Worm (Caenorhabditis elegans): ENCODE results near the gene erd-2.2.

Gene erd-2.2

ce11 chrIII:5949817-5950216 is 43.0 kb downstream of the erd-2.2 start:
- TF ChIP-seq ceh-13 (GFP tag; optimal IDR thresholded peaks at IDR 0.05) (no peak), aly-1 (tag; optimal IDR thresholded peaks at IDR 0.05) (no peak), ama-1 (optimal IDR thresholded peaks at IDR 0.05) (no peak), sea-1 (GFP tag; conservative IDR thresholded peaks at IDR 0.05) (no peak), ceh-36 (tag; optimal IDR thresholded peaks at IDR 0.05) (no peak), flt-1 (GFP tag; IDR thresholded peaks at IDR 0.05) (no peak), hnd-1 (tag; optimal IDR thresholded peaks at IDR 0.05) (no peak), B0310.2 (tag; optimal IDR thresholded peaks at IDR 0.05) (no peak)

ce11 chrIII:5950756-5951345 is 44.0 kb downstream of the erd-2.2 start:
- TF ChIP-seq ets-7 (tag; optimal IDR thresholded peaks at IDR 0.05) (no peak), F13C5.2 (tag; optimal IDR thresholded peaks at IDR 0.05) (no peak), hmg-4 (GFP tag; optimal IDR thresholded peaks at IDR 0.05) (no peak), sea-1 (GFP tag; conservative IDR thresholded peaks at IDR 0.05) (no peak), ceh-13 (GFP tag; optimal IDR thresholded peaks at IDR 0.05) (no peak), tra-4 (tag; optimal IDR thresholded peaks at IDR 0.05) (no peak), pes-1 (GFP tag; IDR thresholded peaks at IDR 0.05) (no peak), scrt-1 (GFP tag; IDR thresholded peaks at IDR 0.05) (no peak), hmbx-1 (tag; optimal IDR thresholded peaks at IDR 0.05) (no peak), aly-1 (tag; optimal IDR thresholded peaks at IDR 0.05) (no peak), hnd-1 (tag; optimal IDR thresholded peaks at IDR 0.05) (no peak), ceh-36 (tag; optimal IDR thresholded peaks at IDR 0.05) (no peak), tbx-11 (GFP tag; IDR thresholded peaks at IDR 0.05) (no peak), tbx-37 (GFP tag; conservative IDR thresholded peaks at IDR 0.05) (no peak)

ce11 chrIII:5951589-5952378 is 44.9 kb downstream of the erd-2.2 start:
- no peak for TF ChIP-seq hnd-1 (tag; optimal IDR thresholded peaks at IDR 0.05)
- no peak for TF ChIP-seq pes-1 (GFP tag; IDR thresholded peaks at IDR 0.05)
- no peak for TF ChIP-seq hmbx-1 (tag; optimal IDR thresholded peaks at IDR 0.05)

- TF ChIP-seq F13C5.2 (tag; optimal IDR thresholded peaks at IDR 0.05) (no peak), ceh-13 (GFP tag; optimal IDR thresholded peaks at IDR 0.05) (no peak), ama-1 (optimal IDR thresholded peaks at IDR 0.05) (no peak)
These were observed 46.4 kb downstream of the erd-2.2 start for ce11 chrIII:5953041-5953912.

- TF ChIP-seq ceh-13 (GFP tag; optimal IDR thresholded peaks at IDR 0.05) (peak; percentile 2), tbx-11 (GFP tag; IDR thresholded peaks at IDR 0.05) (0 out of 2 replicates have a peak, but pooled peaks have one; percentile 21), aly-1 (tag; optimal IDR thresholded peaks at IDR 0.05) (no peak)
These were observed 47.1 kb downstream of the erd-2.2 start for ce11 chrIII:5953913-5954290.

All from whole organism, early embryonic.